Worm (Caenorhabditis elegans): Measurements from ENCODE around the gene mrpl-51.

ce11 chrIV:12018920-12019319, 12.2 kb upstream of the mrpl-51 start:
- TF ChIP-seq lir-3 (tag; optimal IDR thresholded peaks at IDR 0.05) (no peak), jun-1 (tag; optimal IDR thresholded peaks at IDR 0.05) (no peak), ces-1 (GFP tag; optimal IDR thresholded peaks at IDR 0.05) (no peak), cey-2 (tag; optimal IDR thresholded peaks at IDR 0.05; ENCODE audit: borderline replicate concordance, insufficient read depth) (no peak), nhr-76 (tag; optimal IDR thresholded peaks at IDR 0.05) (no peak), spr-3 (GFP tag; optimal IDR thresholded peaks at IDR 0.05) (no peak), Y75B8A.6 (GFP tag; IDR thresholded peaks at IDR 0.05) (no peak), pqm-1 (tag; optimal IDR thresholded peaks at IDR 0.05) (no peak), mes-2 (tag; optimal IDR thresholded peaks at IDR 0.05; ENCODE audit: poor library complexity, severe bottlenecking) (no peak), ama-1 (optimal IDR thresholded peaks at IDR 0.05) (no peak), unc-39 (tag; optimal IDR thresholded peaks at IDR 0.05) (no peak)

All from whole organism, L4 larva.